Fruit fly (Drosophila melanogaster) whole organism, wandering third instar larva: ENCODE measurements around the gene DnaJ-1.

Experiments used
- Abd-B ChIP-seq: fragments of >200 bp; optimal IDR thresholded peaks from 2 replicates; lab custom pipeline; 2017; ENCODE audit warnings: missing biosample characterization, missing genetic modification characterization
- CG32264 ChIP-seq: fragments of 200-800 bp; sonication (Bioruptor generic); optimal IDR thresholded peaks from 2 replicates; lab custom pipeline; 2016; ENCODE audit warnings: missing biosample characterization, missing genetic modification characterization
- CrebA ChIP-seq: fragments of 200-800 bp; sonication (Bioruptor generic); optimal IDR thresholded peaks from 2 replicates; lab custom pipeline; 2016; ENCODE audit warnings: missing biosample characterization, mild to moderate bottlenecking, missing genetic modification characterization, borderline replicate concordance
- Dfd ChIP-seq: fragments of >200 bp; optimal IDR thresholded peaks from 2 replicates; lab custom pipeline; 2017; ENCODE audit warnings: missing biosample characterization, missing genetic modification characterization
- Dif ChIP-seq: fragments of 200-275, 200-300 bp; sonication (Bioruptor generic); optimal IDR thresholded peaks from 2 replicates; lab custom pipeline; 2018; ENCODE audit warnings: missing biosample characterization, missing genetic modification characterization; ENCODE audit not compliant: partially characterized antibody
- HLH106 ChIP-seq: fragments of 200-800 bp; optimal IDR thresholded peaks from 3 replicates; lab custom pipeline; 2019; ENCODE audit warnings: missing biosample characterization, mild to moderate bottlenecking, missing genetic modification characterization, moderate library complexity
- Hnf4 ChIP-seq: fragments of 200-800 bp; sonication (Bioruptor generic); optimal IDR thresholded peaks from 2 replicates; lab custom pipeline; 2016; ENCODE audit warnings: missing biosample characterization, mild to moderate bottlenecking, missing genetic modification characterization
- Hr78 ChIP-seq: fragments of >200 bp; optimal IDR thresholded peaks from 2 replicates; lab custom pipeline; 2017; ENCODE audit warnings: missing biosample characterization, missing genetic modification characterization
- Hr83 ChIP-seq: fragments of 200-300 bp; sonication (Bioruptor generic); optimal IDR thresholded peaks from 2 replicates; lab custom pipeline; 2016; ENCODE audit warnings: missing biosample characterization, mild to moderate bottlenecking, missing genetic modification characterization, moderate library complexity; ENCODE audit not compliant: poor library complexity, severe bottlenecking
- Jra ChIP-seq: sonication (Bioruptor generic); optimal IDR thresholded peaks from 2 replicates; lab custom pipeline; 2016; ENCODE audit warnings: missing biosample characterization, missing genetic modification characterization
- Mio ChIP-seq: sonication (Bioruptor generic); optimal IDR thresholded peaks from 2 replicates; lab custom pipeline; 2016; ENCODE audit warnings: missing biosample characterization, missing genetic modification characterization
- Myc ChIP-seq: fragments of >200 bp; optimal IDR thresholded peaks from 2 replicates; lab custom pipeline; 2017
- N ChIP-seq: fragments of >200 bp; optimal IDR thresholded peaks from 2 replicates; lab custom pipeline; 2018; ENCODE audit warnings: missing biosample characterization, missing external identifiers, missing genetic modification characterization
- OdsH ChIP-seq: fragments of 200-800 bp; sonication (Bioruptor generic); optimal IDR thresholded peaks from 2 replicates; lab custom pipeline; 2016; ENCODE audit warnings: missing biosample characterization, mild to moderate bottlenecking, missing genetic modification characterization
- Rel ChIP-seq, 2 experiments: fragments of 200-800 bp; sonication (Bioruptor generic) in 1 of 2; optimal IDR thresholded peaks; 2 replicates in 1 of 2; 3 replicates in 1 of 2; lab custom pipeline; 2016 to 2019; ENCODE audit warnings: mild to moderate bottlenecking in 2 of 2, missing biosample characterization in 2 of 2, missing genetic modification characterization in 2 of 2, moderate library complexity in 1 of 2
- Vsx2 ChIP-seq: fragments of 200-300, 225-300 bp; sonication (Bioruptor generic); optimal IDR thresholded peaks from 2 replicates; lab custom pipeline; 2018; ENCODE audit warnings: missing biosample characterization, missing genetic modification characterization; ENCODE audit not compliant: partially characterized antibody
- brk ChIP-seq: fragments of 200-800 bp; sonication (Bioruptor generic); optimal IDR thresholded peaks from 2 replicates; lab custom pipeline; 2016; ENCODE audit warnings: missing biosample characterization, mild to moderate bottlenecking, missing genetic modification characterization
- dl ChIP-seq, 2 experiments: fragments of 175-275, 200-275 bp in 1 of 2; fragments of 200-275 bp in 1 of 2; sonication (Bioruptor generic); optimal IDR thresholded peaks; lab custom pipeline; 2018; ENCODE audit warnings: mild to moderate bottlenecking in 2 of 2, missing biosample characterization in 2 of 2, missing genetic modification characterization in 2 of 2, moderate library complexity in 2 of 2; ENCODE audit not compliant: partially characterized antibody in 2 of 2, insufficient read depth in 1 of 2
- dsf ChIP-seq: sonication (Bioruptor generic); optimal IDR thresholded peaks from 2 replicates; lab custom pipeline; 2016; ENCODE audit warnings: missing biosample characterization, missing genetic modification characterization, borderline replicate concordance
- ey ChIP-seq: fragments of 200-800 bp; sonication (Bioruptor generic); optimal IDR thresholded peaks from 2 replicates; lab custom pipeline; 2016; ENCODE audit warnings: missing biosample characterization, missing genetic modification characterization
- foxo ChIP-seq, 2 experiments: fragments of 200-800 bp; sonication (Bioruptor generic); optimal IDR thresholded peaks; 2 replicates in 1 of 2; 3 replicates in 1 of 2; lab custom pipeline; 2016 to 2017; ENCODE audit warnings: missing biosample characterization in 2 of 2, missing genetic modification characterization in 2 of 2
- fru ChIP-seq: fragments of 200-800 bp; sonication (Bioruptor generic); optimal IDR thresholded peaks from 3 replicates; lab custom pipeline; 2016; ENCODE audit warnings: missing biosample characterization, mild to moderate bottlenecking, missing genetic modification characterization
- h ChIP-seq: fragments of 200-800 bp; sonication (Bioruptor generic); optimal IDR thresholded peaks from 3 replicates; lab custom pipeline; 2016; ENCODE audit warnings: missing biosample characterization, mild to moderate bottlenecking, missing genetic modification characterization
- jim ChIP-seq: fragments of 175-275, 200-325 bp; sonication (Bioruptor generic); optimal IDR thresholded peaks from 2 replicates; lab custom pipeline; 2016; ENCODE audit warnings: missing biosample characterization, mild to moderate bottlenecking, missing genetic modification characterization
- pan ChIP-seq: fragments of >200 bp; optimal IDR thresholded peaks from 2 replicates; lab custom pipeline; 2017
- psq ChIP-seq: fragments of 200-800 bp; sonication (Bioruptor generic); optimal IDR thresholded peaks from 3 replicates; lab custom pipeline; 2017; ENCODE audit warnings: missing biosample characterization, mild to moderate bottlenecking, missing genetic modification characterization, moderate library complexity
- rgr ChIP-seq: fragments of 200-800 bp; sonication (Bioruptor generic); optimal IDR thresholded peaks from 3 replicates; lab custom pipeline; 2016; ENCODE audit warnings: missing biosample characterization, mild to moderate bottlenecking, missing genetic modification characterization
- sage ChIP-seq: fragments of 200-800 bp; sonication (Bioruptor generic); optimal IDR thresholded peaks from 2 replicates; lab custom pipeline; 2016; ENCODE audit warnings: missing biosample characterization, mild to moderate bottlenecking, missing genetic modification characterization
- sv ChIP-seq: fragments of 200-800 bp; sonication (Bioruptor generic); optimal IDR thresholded peaks from 3 replicates; lab custom pipeline; 2016; ENCODE audit warnings: missing biosample characterization, missing genetic modification characterization
- tai ChIP-seq: sonication (Bioruptor generic); optimal IDR thresholded peaks from 2 replicates; lab custom pipeline; 2016; ENCODE audit warnings: missing biosample characterization, missing genetic modification characterization
- usp ChIP-seq: fragments of >200 bp; optimal IDR thresholded peaks from 2 replicates; lab custom pipeline; 2017; ENCODE audit warnings: missing biosample characterization, missing genetic modification characterization
- woc ChIP-seq: sonication (Bioruptor generic); optimal IDR thresholded peaks from 2 replicates; lab custom pipeline; 2016; ENCODE audit warnings: missing biosample characterization, mild to moderate bottlenecking, missing genetic modification characterization

Gene DnaJ-1

DNA sequence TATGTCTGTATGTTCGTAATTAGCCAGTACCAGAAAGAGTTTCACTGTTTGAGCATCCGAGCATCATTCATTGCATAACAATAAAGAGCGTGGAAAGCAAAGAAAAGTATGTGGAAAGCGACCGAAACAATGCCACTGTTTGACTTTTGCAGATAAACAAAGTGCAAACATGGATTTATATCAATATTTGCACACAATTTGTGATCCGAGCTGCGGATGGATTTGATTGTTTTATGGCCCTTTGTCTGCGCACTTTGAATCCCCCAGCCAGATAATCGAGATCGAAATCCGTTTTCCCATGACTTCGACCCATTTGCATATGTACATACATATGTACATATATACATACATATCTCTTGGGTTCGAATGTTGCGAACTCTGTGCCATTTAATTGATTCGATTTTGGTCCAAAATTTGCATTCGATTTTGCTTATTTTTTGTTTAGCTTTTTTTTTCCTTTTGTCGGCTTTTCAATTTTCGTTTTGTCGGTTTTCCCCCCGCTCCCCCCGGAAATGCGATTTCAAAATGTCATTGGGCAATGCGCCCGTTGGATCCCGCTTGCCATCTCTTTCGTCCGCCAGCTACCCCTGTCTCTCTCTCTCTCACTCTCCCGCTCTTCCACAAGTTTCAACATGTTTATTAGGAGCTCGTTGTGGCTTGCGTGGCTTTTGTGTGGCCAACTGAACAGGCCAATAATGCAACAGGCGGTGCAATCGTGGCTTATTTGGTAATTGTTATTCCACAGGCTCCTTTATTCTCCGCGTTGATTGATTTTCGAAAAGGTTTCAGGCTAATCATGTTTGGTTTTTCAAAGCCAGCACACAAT lies 33.5 kb upstream of the DnaJ-1 start:
- no peak for TF ChIP-seq sage (GFP tag; lab: Kevin White, UChicago)
- no peak for TF ChIP-seq Hr78
- no peak for TF ChIP-seq pan
- no peak for TF ChIP-seq Dif (GFP tag; lab: Kevin White, UChicago)
- no peak for TF ChIP-seq Vsx2
- TF ChIP-seq Rel (GFP tag; optimal IDR thresholded peaks at IDR 0.05; lab: Kevin White, UChicago): no peak
- TF ChIP-seq Rel (tag; optimal IDR thresholded peaks at IDR 0.05; lab: Kevin White, UChicago): peak; percentile 2
- no peak for TF ChIP-seq usp (GFP tag; lab: Kevin White, UChicago)
- no peak for TF ChIP-seq jim
- no peak for TF ChIP-seq woc (GFP tag; lab: Kevin White, UChicago)

DNA sequence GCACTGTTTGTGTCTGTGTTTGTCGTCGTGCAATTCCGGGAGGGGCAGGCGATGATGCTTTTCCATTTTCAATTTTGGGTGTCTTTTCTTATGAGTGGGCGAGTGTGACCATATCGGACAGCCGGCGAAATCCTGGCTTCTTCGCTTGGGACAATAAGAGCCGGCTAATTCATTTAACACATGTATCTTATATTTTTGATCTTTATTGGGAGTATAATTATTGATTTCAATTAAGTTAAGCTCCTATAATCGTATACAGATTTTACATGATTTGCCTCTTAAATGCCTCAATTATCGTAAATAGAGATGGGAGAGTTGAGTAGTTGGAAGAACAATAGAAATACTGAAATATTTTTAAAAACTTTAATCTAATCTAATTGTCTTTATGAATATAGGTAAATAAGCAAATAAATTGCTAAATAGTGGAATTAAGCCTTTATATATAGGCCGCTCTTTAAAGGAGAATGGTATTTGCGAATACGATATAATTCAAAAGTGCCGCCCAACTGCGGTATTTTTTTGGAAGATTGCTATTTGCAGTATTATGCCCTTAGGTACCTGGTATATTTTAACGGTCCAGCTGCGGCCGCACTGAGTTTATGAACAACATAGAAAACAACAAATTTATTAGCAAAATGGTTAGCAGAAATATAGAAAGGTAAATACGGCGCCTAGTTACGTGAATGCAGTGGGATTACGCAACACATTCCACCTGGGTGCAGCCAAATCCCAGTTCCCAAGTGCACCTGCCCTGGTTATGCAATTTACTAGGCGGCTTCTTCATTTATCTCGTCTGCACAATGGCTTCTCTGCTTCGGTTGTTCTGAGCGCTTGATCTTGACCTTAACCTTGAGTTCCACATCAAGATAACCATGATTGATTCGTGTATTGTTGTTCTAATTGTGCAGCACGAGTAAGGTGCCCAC lies 27.8 kb upstream of the DnaJ-1 start, which contains the start of the genes Myt1, PGRP-LD and Pmi:
Myt1 (minus strand) TSS at position 116 of the 926 bp plus-strand sequence.
PGRP-LD (plus strand) TSS at position 576 of the 926 bp plus-strand sequence.
Pmi (plus strand) TSS at position 576 of the 926 bp plus-strand sequence.
- no peak for TF ChIP-seq pan
- peak; percentile 8 for TF ChIP-seq Myc (lab: Kevin White, UChicago)
- peak; percentile 1 for TF ChIP-seq ey (GFP tag; lab: Kevin White, UChicago)
- TF ChIP-seq psq (GFP tag; lab: Kevin White, UChicago): peak; percentile 4

DNA sequence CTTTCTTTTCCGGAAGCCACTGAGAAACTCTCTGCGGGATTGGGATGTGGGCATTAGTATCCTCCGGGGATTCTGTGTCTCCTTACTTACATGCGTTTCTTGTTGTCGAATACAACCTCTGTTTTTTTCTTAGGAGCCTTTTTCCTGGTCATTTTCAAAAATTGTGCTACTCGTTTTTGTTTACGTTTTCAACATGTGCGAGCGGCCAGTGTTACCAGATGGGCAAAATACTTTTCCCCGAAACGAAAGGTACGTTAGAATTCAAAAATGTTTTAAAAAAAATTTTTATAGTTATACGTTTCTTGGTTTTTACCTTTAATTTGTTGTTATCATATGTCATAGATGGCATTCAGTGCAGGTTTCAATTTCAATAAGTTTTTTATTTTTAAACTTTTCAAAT lies 25.1 kb upstream of the DnaJ-1 start, which contains the start of gene vito:
vito (minus strand) TSS at position 220 of the 400 bp plus-strand sequence.
- no peak for TF ChIP-seq N (GFP tag; lab: Kevin White, UChicago)
- TF ChIP-seq dsf (GFP tag; lab: Kevin White, UChicago): no peak
- no peak for TF ChIP-seq Hnf4 (GFP tag; lab: Kevin White, UChicago)
- no peak for TF ChIP-seq dl (GFP tag; optimal IDR thresholded peaks at IDR 0.05; lab: Kevin White, UChicago; ENCODE audit: insufficient read depth in 1 of 2, partially characterized antibody in 2 of 2)
- no peak for TF ChIP-seq Vsx2
- TF ChIP-seq tai (GFP tag; lab: Kevin White, UChicago): no peak
- TF ChIP-seq HLH106: no peak
- no peak for TF ChIP-seq usp (GFP tag; lab: Kevin White, UChicago)
- TF ChIP-seq foxo (GFP tag; optimal IDR thresholded peaks at IDR 0.05; lab: Kevin White, UChicago): no peak
- no peak for TF ChIP-seq jim
- no peak for TF ChIP-seq sv (GFP tag; lab: Kevin White, UChicago)
- no peak for TF ChIP-seq Abd-B (GFP tag; lab: Kevin White, UChicago)
- TF ChIP-seq CG32264 (GFP tag; lab: Kevin White, UChicago): no peak
- TF ChIP-seq Hr78: no peak
- TF ChIP-seq sage (GFP tag; lab: Kevin White, UChicago): no peak
- no peak for TF ChIP-seq CrebA (GFP tag; lab: Kevin White, UChicago)
- TF ChIP-seq, all 38 proteins: peak for 0

DNA sequence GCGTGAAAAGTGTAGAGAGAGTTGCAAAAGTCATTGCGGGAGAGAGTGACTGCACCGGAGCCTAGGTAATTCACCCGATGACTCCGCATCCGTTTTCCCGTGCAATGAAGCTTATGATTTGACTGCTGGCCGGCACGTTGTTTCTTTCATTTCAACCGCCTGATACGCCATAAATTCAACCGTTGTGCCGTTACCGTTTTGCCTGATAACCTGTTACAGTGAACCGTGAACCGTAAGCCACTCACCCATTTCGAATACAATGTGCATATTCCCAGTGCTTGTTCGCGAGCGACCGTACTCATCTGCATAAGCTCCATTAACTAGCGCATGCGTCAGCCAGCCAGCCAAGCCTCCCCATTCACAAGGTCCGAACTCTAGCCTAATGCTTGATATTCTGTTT lies 22.8 kb upstream of the DnaJ-1 start:
- TF ChIP-seq Rel (GFP tag; optimal IDR thresholded peaks at IDR 0.05; lab: Kevin White, UChicago): no peak
- peak; percentile 35 for TF ChIP-seq Rel (tag; optimal IDR thresholded peaks at IDR 0.05; lab: Kevin White, UChicago)
- TF ChIP-seq Mio (GFP tag; lab: Kevin White, UChicago): no peak
- no peak for TF ChIP-seq Myc (lab: Kevin White, UChicago)
- TF ChIP-seq pan: no peak

DNA sequence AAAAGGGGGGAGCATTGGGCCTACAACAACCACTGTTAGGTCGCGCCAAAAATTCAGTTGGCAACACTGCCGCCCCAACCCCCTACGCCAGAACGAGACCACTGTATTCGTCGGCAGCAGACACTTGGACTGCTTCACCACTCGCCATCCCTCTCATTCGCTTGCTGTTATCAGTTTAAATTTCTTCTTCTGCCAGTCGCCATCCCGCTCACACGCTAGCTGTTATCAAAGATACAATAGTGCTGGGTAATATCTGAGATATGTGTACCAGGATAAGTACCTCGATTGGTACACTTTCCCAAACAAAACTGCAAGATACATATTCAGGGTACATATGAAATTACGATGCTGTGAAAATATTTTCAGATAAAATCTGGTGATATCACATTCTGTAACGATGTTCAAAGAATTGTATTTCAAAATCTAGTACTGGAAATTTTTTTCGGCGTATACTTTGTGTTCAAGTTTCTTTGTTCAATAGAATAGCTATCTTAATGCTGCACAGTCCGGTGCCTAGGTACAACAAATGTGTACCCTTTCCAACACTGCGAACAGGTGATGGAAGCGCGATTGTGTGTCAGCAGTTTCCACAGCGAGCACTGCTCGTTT lies 18.9 kb upstream of the DnaJ-1 start:
- TF ChIP-seq Jra: peak; percentile 89
- TF ChIP-seq ey (GFP tag; lab: Kevin White, UChicago): peak; percentile 93
- TF ChIP-seq OdsH (GFP tag; lab: Kevin White, UChicago): peak; percentile 94
- TF ChIP-seq Dif (GFP tag; lab: Kevin White, UChicago): peak; percentile 49
- no peak for TF ChIP-seq Hnf4 (GFP tag; lab: Kevin White, UChicago)
- TF ChIP-seq dl (GFP tag; optimal IDR thresholded peaks at IDR 0.05; lab: Kevin White, UChicago; ENCODE audit: insufficient read depth in 1 of 2, partially characterized antibody in 2 of 2): peak in 1 of 2 experiments; percentile 41
- peak; percentile 92 for TF ChIP-seq Myc (lab: Kevin White, UChicago)
- TF ChIP-seq psq (GFP tag; lab: Kevin White, UChicago): peak; percentile 45
- TF ChIP-seq jim: peak; percentile 88
- peak; percentile 91 for TF ChIP-seq rgr (GFP tag; lab: Kevin White, UChicago)
- peak; percentile 85 for TF ChIP-seq CG32264 (GFP tag; lab: Kevin White, UChicago)
- TF ChIP-seq Dfd (GFP tag; lab: Kevin White, UChicago): no peak
- TF ChIP-seq N (GFP tag; lab: Kevin White, UChicago): no peak
- TF ChIP-seq foxo (GFP tag; optimal IDR thresholded peaks at IDR 0.05; lab: Kevin White, UChicago): peak; percentile 60 to 93
- TF ChIP-seq Hr83 (GFP tag; lab: Kevin White, UChicago): peak; percentile 59
- TF ChIP-seq Rel (GFP tag; optimal IDR thresholded peaks at IDR 0.05; lab: Kevin White, UChicago): no peak
- peak; percentile 86 for TF ChIP-seq Rel (tag; optimal IDR thresholded peaks at IDR 0.05; lab: Kevin White, UChicago)
- TF ChIP-seq CrebA (GFP tag; lab: Kevin White, UChicago): no peak
- TF ChIP-seq h (GFP tag; lab: Kevin White, UChicago): peak; percentile 93
- TF ChIP-seq Mio (GFP tag; lab: Kevin White, UChicago): peak; percentile 66
- TF ChIP-seq dsf (GFP tag; lab: Kevin White, UChicago): peak; percentile 14
- TF ChIP-seq brk (GFP tag; lab: Kevin White, UChicago): no peak
- peak; percentile 89 for TF ChIP-seq sv (GFP tag; lab: Kevin White, UChicago)
- TF ChIP-seq pan: no peak
- TF ChIP-seq fru (GFP tag; lab: Kevin White, UChicago): peak; percentile 93
- peak; percentile 95 for TF ChIP-seq woc (GFP tag; lab: Kevin White, UChicago)
